Worm (Caenorhabditis elegans) whole organism, late embryonic: ENCODE results near the gene C06E4.3.

Source experiments
- ama-1 ChIP-seq: fragments of 150-350 bp; optimal IDR thresholded peaks from 2 replicates; lab custom pipeline; 2014
- ceh-19 ChIP-seq: fragments of 200-800 bp; sonication (Bioruptor generic); optimal IDR thresholded peaks from 2 replicates; lab custom pipeline; 2018; ENCODE audit warnings: mild to moderate bottlenecking, missing genetic modification characterization, missing compliant biosample characterization
- ceh-24 ChIP-seq: sonication (generic microtip); optimal IDR thresholded peaks from 2 replicates; lab custom pipeline; 2016; ENCODE audit warnings: mild to moderate bottlenecking, missing genetic modification characterization, missing compliant biosample characterization
- ceh-34 ChIP-seq: sonication (generic microtip); optimal IDR thresholded peaks from 2 replicates; lab custom pipeline; 2016; ENCODE audit warnings: mild to moderate bottlenecking, missing genetic modification characterization, missing compliant biosample characterization
- gmeb-2 ChIP-seq: sonication (generic microtip); optimal IDR thresholded peaks from 2 replicates; lab custom pipeline; 2016; ENCODE audit warnings: missing genetic modification characterization, inconsistent platforms, missing compliant biosample characterization
- hlh-15 ChIP-seq: sonication (generic microtip); optimal IDR thresholded peaks from 2 replicates; lab custom pipeline; 2016; ENCODE audit warnings: missing genetic modification characterization, missing compliant biosample characterization
- unc-42 ChIP-seq: sonication (generic microtip); optimal IDR thresholded peaks from 2 replicates; lab custom pipeline; 2016; ENCODE audit warnings: missing genotype, missing genetic modification characterization, missing compliant biosample characterization

ce11 chrIV:7310410-7310809, 49.7 kb downstream of the C06E4.3 start, which contains the start of gene grl-4:
- TF ChIP-seq unc-42 (tag; lab: Kevin White, UChicago) = no peak
- TF ChIP-seq gmeb-2 (tag; lab: Kevin White, UChicago) = no peak
- TF ChIP-seq ama-1 (lab: Kevin White, UChicago) = no peak
- TF ChIP-seq ceh-34 (tag; lab: Kevin White, UChicago) = no peak
- no peak for TF ChIP-seq ceh-19
- no peak for TF ChIP-seq ceh-24 (tag; lab: Kevin White, UChicago)
- TF ChIP-seq hlh-15 (tag; lab: Kevin White, UChicago) = no peak
